Fruit fly (Drosophila melanogaster) Kc167 (cell line): ENCODE results near the gene Prosalpha2.

Source experiments
- Sin3A ChIP-seq: fragments of >200 bp; optimal IDR thresholded peaks from 2 replicates; lab custom pipeline; 2018; ENCODE audit warnings: missing external identifiers
- h ChIP-seq: fragments of >200 bp; optimal IDR thresholded peaks from 3 replicates; lab custom pipeline; 2018; ENCODE audit warnings: missing external identifiers
- psq ChIP-seq: fragments of >200 bp; optimal IDR thresholded peaks from 2 replicates; lab custom pipeline; 2017; ENCODE audit warnings: missing external identifiers
- ttk ChIP-seq: sonication (Bioruptor generic); optimal IDR thresholded peaks from 2 replicates; lab custom pipeline; 2017; ENCODE audit warnings: missing external identifiers

DNA sequence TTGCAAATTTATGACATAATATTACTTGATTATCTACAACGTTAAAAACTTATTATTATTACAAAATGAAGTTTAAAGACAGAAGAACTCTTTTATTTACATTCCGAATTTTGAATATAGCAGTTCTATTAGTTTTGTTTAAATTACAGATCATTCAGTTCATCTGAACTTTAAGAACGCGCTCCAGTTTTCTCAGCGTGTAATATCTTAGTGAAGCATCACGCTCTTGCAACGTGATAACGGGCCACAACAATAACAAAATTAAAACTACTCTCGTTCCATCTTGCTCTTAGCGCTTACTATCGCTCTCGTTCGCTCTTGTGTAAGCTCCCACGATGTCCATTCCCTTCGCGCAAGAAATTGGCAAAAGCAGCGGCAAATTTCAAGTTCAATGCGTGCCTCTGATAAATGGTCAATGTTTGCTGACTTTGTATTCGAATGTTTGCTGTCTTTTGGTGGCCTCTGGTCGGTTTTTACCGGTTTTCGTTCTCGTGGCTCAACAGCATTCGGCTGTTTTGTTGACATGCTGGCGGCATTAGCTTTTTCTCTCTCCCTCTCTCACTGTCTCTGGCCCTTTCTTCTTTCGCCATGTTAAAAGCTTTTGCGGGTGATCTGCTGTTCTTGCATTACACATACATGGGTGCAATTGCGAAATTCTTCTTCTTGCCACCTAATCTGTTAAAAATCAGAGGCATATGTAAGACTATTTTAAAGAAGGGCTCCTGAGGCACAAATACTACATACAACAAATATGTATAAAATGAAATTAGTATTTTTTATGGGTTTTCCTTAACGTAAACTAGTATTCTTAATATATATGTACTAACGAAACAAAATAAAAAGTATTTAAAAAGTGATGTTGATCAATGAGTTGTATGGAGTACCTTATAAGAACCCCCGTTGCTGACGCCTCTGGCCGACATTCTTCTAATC is 11.7 kb downstream of the Prosalpha2 start:
- TF ChIP-seq psq (lab: Kevin White, UChicago) (no peak), h (no peak), ttk (lab: Kevin White, UChicago) (no peak), Sin3A (lab: Kevin White, UChicago) (no peak)
